Worm (Caenorhabditis elegans): ENCODE measurements around the gene F59H6.14.
"Not testable (repeated sequence)": the region's sequence is repeated elsewhere in the genome, so short reads cannot be mapped to it uniquely, and the experiment has no call there.

The F59H6.14 gene

ce11 chrII:1998561-1998960, 34.8 kb upstream of the F59H6.14 start, which contains the start of gene math-19:
math-19 (plus strand) TSS chrII:1998861.
- TF ChIP-seq lsl-1 (GFP tag; optimal IDR thresholded peaks at IDR 0.05); madf-10 (tag; optimal IDR thresholded peaks at IDR 0.05); cebp-1 (GFP tag; IDR thresholded peaks at IDR 0.05); cebp-1 (tag; optimal IDR thresholded peaks at IDR 0.05): not testable (repeated sequence)

DNA sequence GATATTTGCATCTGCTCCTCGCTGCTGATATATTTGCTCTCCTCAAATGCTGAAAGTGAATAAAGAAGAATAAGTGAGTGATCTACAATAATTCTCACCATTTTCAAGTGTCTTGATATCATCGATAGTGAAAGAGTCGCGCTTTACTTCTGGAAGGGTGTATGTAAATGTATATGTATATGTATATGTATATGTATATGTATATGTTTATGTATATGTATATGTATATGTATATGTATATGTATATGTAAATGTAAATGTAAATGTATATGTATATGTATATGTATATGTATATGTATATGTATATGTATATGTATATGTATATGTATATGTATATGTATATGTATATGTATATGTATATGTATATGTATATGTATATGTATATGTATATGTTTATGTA, 32.7 kb upstream of the F59H6.14 start, which contains the start of gene ceh-84:
Gene ceh-84, minus strand, starts transcription at position 101 of the 400 bp plus-strand sequence.
- not testable (repeated sequence) for TF ChIP-seq C06A6.2 (GFP tag; conservative IDR thresholded peaks at IDR 0.05); F23B12.7 (tag; optimal IDR thresholded peaks at IDR 0.05; ENCODE audit: insufficient read depth); F49E8.2 (tag; optimal IDR thresholded peaks at IDR 0.05; ENCODE audit: insufficient read depth)

DNA sequence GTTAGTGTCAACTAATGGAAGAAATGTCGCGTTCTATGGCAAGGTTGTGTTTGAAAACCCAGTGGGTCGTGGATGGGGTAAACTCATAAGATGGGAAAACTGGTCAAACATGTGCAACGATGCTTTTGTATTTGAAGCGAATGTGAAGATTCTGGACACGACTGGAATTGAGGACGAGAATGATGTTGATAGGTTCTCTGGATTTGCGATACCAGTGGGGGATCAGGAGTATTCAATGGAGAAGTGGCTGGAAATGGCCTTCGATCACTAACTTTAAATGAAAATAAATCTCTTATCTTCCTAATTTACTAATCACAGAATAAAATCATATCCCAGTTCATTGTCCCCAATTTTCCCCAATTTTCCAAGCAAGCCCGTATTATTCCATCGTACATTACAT, 22.2 kb upstream of the F59H6.14 start:
- TF ChIP-seq hsf-1 (GFP tag; IDR thresholded peaks at IDR 0.05): no peak
- no peak for TF ChIP-seq rcor-1 (GFP tag; IDR thresholded peaks at IDR 0.05)
- no peak for TF ChIP-seq hrde-1 (tag; optimal IDR thresholded peaks at IDR 0.05; ENCODE audit: borderline replicate concordance)
- TF ChIP-seq sptf-2 (GFP tag; optimal IDR thresholded peaks at IDR 0.05): no peak
- TF ChIP-seq hlh-12 (tag; optimal IDR thresholded peaks at IDR 0.05): no peak
- TF ChIP-seq ZK185.1 (tag; optimal IDR thresholded peaks at IDR 0.05; ENCODE audit: poor library complexity, severe bottlenecking): no peak
- no peak for TF ChIP-seq somi-1 (GFP tag; optimal IDR thresholded peaks at IDR 0.05)

- no peak for TF ChIP-seq attf-5 (GFP tag; optimal IDR thresholded peaks at IDR 0.05)
- TF ChIP-seq let-607 (tag; optimal IDR thresholded peaks at IDR 0.05): no peak
- no peak for TF ChIP-seq madf-3 (GFP tag; IDR thresholded peaks at IDR 0.05)
- TF ChIP-seq repo-1 (tag; optimal IDR thresholded peaks at IDR 0.05): no peak
- no peak for TF ChIP-seq rcor-1 (GFP tag; IDR thresholded peaks at IDR 0.05)
- no peak for TF ChIP-seq mxl-1 (tag; optimal IDR thresholded peaks at IDR 0.05)
- no peak for TF ChIP-seq T07F8.4 (tag; optimal IDR thresholded peaks at IDR 0.05)
- TF ChIP-seq F39B2.1 (GFP tag; IDR thresholded peaks at IDR 0.05): no peak
- TF ChIP-seq hlh-26 (GFP tag; conservative IDR thresholded peaks at IDR 0.05): no peak
Observed at ce11 chrII:2012698-2013097, 20.7 kb upstream of the F59H6.14 start, which contains the start of gene F59H6.15. F59H6.15 (plus strand) TSS chrII:2012998.

DNA sequence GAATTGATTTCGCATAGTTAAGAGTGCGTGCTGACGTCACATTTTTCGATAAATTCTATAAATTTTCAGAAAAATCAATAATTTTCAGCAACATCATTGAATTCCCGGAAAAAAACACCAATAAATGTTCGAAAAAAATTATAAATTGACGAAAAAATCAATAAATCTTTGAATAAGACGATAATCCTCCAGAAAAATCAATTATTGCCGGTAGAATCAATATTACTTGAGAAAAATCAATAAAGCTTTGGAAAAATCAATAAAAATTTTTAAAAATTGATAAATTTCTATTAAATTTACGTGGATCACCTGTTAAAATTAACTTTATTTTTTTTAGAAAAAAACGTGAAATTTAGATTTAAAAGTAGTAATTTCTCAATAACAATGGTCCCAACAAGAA, 19.5 kb upstream of the F59H6.14 start:
- TF ChIP-seq tbx-9 (tag; optimal IDR thresholded peaks at IDR 0.05; ENCODE audit: borderline replicate concordance) (no peak), attf-3 (GFP tag; conservative IDR thresholded peaks at IDR 0.05) (no peak), gei-17 (GFP tag; optimal IDR thresholded peaks at IDR 0.05) (no peak), F57C9.4 (tag; optimal IDR thresholded peaks at IDR 0.05) (no peak), hlh-12 (tag; optimal IDR thresholded peaks at IDR 0.05) (no peak), ZK185.1 (tag; optimal IDR thresholded peaks at IDR 0.05; ENCODE audit: poor library complexity, severe bottlenecking) (no peak), lag-1 (GFP tag; IDR thresholded peaks at IDR 0.05) (no peak), lsl-1 (GFP tag; optimal IDR thresholded peaks at IDR 0.05) (no peak), ceh-27 (GFP tag; optimal IDR thresholded peaks at IDR 0.05) (no peak), pha-4 (tag; optimal IDR thresholded peaks at IDR 0.05) (no peak), zim-3 (tag; optimal IDR thresholded peaks at IDR 0.05) (no peak), chd-7 (tag; optimal IDR thresholded peaks at IDR 0.05) (no peak), egl-18 (GFP tag; IDR thresholded peaks at IDR 0.05) (no peak), C17E4.6 (GFP tag; IDR thresholded peaks at IDR 0.05) (no peak), fkh-3 (tag; optimal IDR thresholded peaks at IDR 0.05) (no peak), nhr-80 (tag; optimal IDR thresholded peaks at IDR 0.05) (no peak), lin-35 (GFP tag; optimal IDR thresholded peaks at IDR 0.05) (no peak), pbrm-1 (GFP tag; IDR thresholded peaks at IDR 0.05) (no peak)
